Worm (Caenorhabditis elegans) whole organism, L4 larva: ENCODE results near the gene scav-1.
A peak's percentile ranks its signal among the peaks of the same experiment; 100 is the strongest.

ENCODE experiments used
- F49E8.2 ChIP-seq: sonication (generic microtip); optimal IDR thresholded peaks from 2 replicates; lab custom pipeline; 2016; ENCODE audit warnings: missing compliant biosample characterization, mild to moderate bottlenecking, missing genetic modification characterization, borderline replicate concordance
- Y105C5A.15 ChIP-seq: fragments of 200-800 bp; sonication (Bioruptor generic); IDR thresholded peaks from 2 replicates; pipeline ENCODE4 v1.3.6; 2022; ENCODE audit warnings: missing genetic modification characterization, missing compliant biosample characterization
- Y5F2A.4 ChIP-seq: fragments of 200-800 bp; sonication (Bioruptor generic); optimal IDR thresholded peaks from 2 replicates; lab custom pipeline; 2018; ENCODE audit warnings: mild to moderate bottlenecking, missing genetic modification characterization, missing compliant biosample characterization
- ZK337.2 ChIP-seq: fragments of 200-800 bp; sonication (Bioruptor generic); IDR thresholded peaks from 2 replicates; pipeline ENCODE4 v1.3.6; 2022; ENCODE audit warnings: missing genetic modification reagents, missing genetic modification characterization, missing compliant biosample characterization
- aha-1 ChIP-seq: fragments of 150-350 bp; peaks from one replicate; lab custom pipeline; 2014; ENCODE audit warnings: missing biosample characterization, missing genetic modification characterization
- aly-2 ChIP-seq: sonication (generic microtip); optimal IDR thresholded peaks from 2 replicates; lab custom pipeline; 2018; ENCODE audit warnings: missing biosample characterization, missing genetic modification characterization
- ceh-32 ChIP-seq: sonication (generic microtip); optimal IDR thresholded peaks from 2 replicates; lab custom pipeline; 2016; ENCODE audit warnings: mild to moderate bottlenecking, missing genetic modification characterization, missing compliant biosample characterization; ENCODE audit not compliant: poor library complexity
- ctbp-1 ChIP-seq: fragments of 200-800 bp; sonication (Bioruptor generic); IDR thresholded peaks from 2 replicates; pipeline ENCODE4 v1.3.6; 2022; ENCODE audit warnings: missing genetic modification reagents, missing genetic modification characterization, missing compliant biosample characterization
- daf-16 ChIP-seq, 3 experiments: sonication (generic microtip); optimal IDR thresholded peaks; 2 replicates each; lab custom pipeline; 2016 to 2017; ENCODE audit warnings: missing genetic modification characterization in 3 of 3, missing genetic modification reagents in 3 of 3, mild to moderate bottlenecking in 2 of 3, missing compliant biosample characterization in 2 of 3, missing biosample characterization in 1 of 3, moderate library complexity in 1 of 3
- dmd-6 ChIP-seq: fragments of 200-800 bp; sonication (Bioruptor generic); IDR thresholded peaks from 2 replicates; pipeline ENCODE4 v1.3.6; 2022; ENCODE audit warnings: missing genetic modification reagents, missing genetic modification characterization, missing compliant biosample characterization
- egl-27 ChIP-seq: sonication (generic microtip); optimal IDR thresholded peaks from 3 replicates; lab custom pipeline; 2017; ENCODE audit warnings: missing biosample characterization, missing genetic modification reagents, missing genetic modification characterization
- egl-43 ChIP-seq: fragments of 200-800 bp; sonication (Bioruptor generic); IDR thresholded peaks from 2 replicates; pipeline ENCODE4 v1.3.6; 2022; ENCODE audit warnings: missing genetic modification reagents, missing genetic modification characterization, missing compliant biosample characterization
- fkh-10 ChIP-seq: fragments of 150-350 bp; optimal IDR thresholded peaks from 2 replicates; lab custom pipeline; 2014; ENCODE audit warnings: missing biosample characterization, missing genetic modification reagents, missing genetic modification characterization
- hif-1 ChIP-seq, 2 experiments: sonication (generic microtip); optimal IDR thresholded peaks; 2 replicates each; lab custom pipeline; 2016 to 2017; ENCODE audit warnings: missing compliant biosample characterization in 2 of 2, missing genetic modification characterization in 2 of 2, missing genetic modification reagents in 2 of 2, missing genotype in 2 of 2, mild to moderate bottlenecking in 1 of 2
- lin-13 ChIP-seq: fragments of 150-350 bp; optimal IDR thresholded peaks from 2 replicates; lab custom pipeline; 2014; ENCODE audit warnings: missing biosample characterization, missing genetic modification reagents, missing genetic modification characterization
- lin-29 ChIP-seq: fragments of 200-800 bp; sonication (Bioruptor generic); IDR thresholded peaks from 2 replicates; pipeline ENCODE4 v1.3.6; 2022; ENCODE audit warnings: missing genetic modification reagents, missing genetic modification characterization, missing compliant biosample characterization
- lin-39 ChIP-seq: fragments of 150-350 bp; optimal IDR thresholded peaks from 2 replicates; lab custom pipeline; 2014; ENCODE audit warnings: missing biosample characterization, missing genetic modification reagents, missing genetic modification characterization
- mdl-1 ChIP-seq, 2 experiments: fragments of 150-350 bp in 1 of 2; sonication (generic microtip) in 1 of 2; optimal IDR thresholded peaks; 2 replicates each; lab custom pipeline; 2014 to 2017; ENCODE audit warnings: missing biosample characterization in 2 of 2, missing genetic modification characterization in 2 of 2
- mep-1 ChIP-seq: fragments of 150-350 bp; sonication (generic microtip); optimal IDR thresholded peaks from 3 replicates; lab custom pipeline; 2014; ENCODE audit warnings: missing biosample characterization, missing genetic modification characterization
- nhr-10 ChIP-seq: fragments of 150-350 bp; optimal IDR thresholded peaks from 2 replicates; lab custom pipeline; 2014; ENCODE audit warnings: missing biosample characterization, missing genetic modification characterization
- nhr-111 ChIP-seq: fragments of 200-800 bp; sonication (Bioruptor generic); optimal IDR thresholded peaks from 2 replicates; lab custom pipeline; 2018; ENCODE audit warnings: mild to moderate bottlenecking, missing genetic modification characterization, missing compliant biosample characterization
- nhr-237 ChIP-seq: sonication (generic microtip); optimal IDR thresholded peaks from 2 replicates; lab custom pipeline; 2017; ENCODE audit warnings: missing biosample characterization, missing genetic modification characterization
- nhr-28 ChIP-seq: fragments of 150-350 bp; optimal IDR thresholded peaks from 2 replicates; lab custom pipeline; 2014; ENCODE audit warnings: missing biosample characterization, missing genetic modification characterization
- nhr-42 ChIP-seq: fragments of 200-800 bp; sonication (Bioruptor generic); IDR thresholded peaks from 2 replicates; pipeline ENCODE4 v1.3.6; 2022; ENCODE audit warnings: missing genetic modification characterization, missing compliant biosample characterization
- nhr-76 ChIP-seq: fragments of 150-350 bp; optimal IDR thresholded peaks from 2 replicates; lab custom pipeline; 2014; ENCODE audit warnings: missing biosample characterization, missing genetic modification characterization
- pqm-1 ChIP-seq: sonication (generic microtip); optimal IDR thresholded peaks from 2 replicates; lab custom pipeline; 2017; ENCODE audit warnings: missing biosample characterization, missing genetic modification characterization
- saeg-2 ChIP-seq: fragments of 200-800 bp; sonication (Bioruptor generic); IDR thresholded peaks from 2 replicates; pipeline ENCODE4 v1.3.6; 2022; ENCODE audit warnings: missing genetic modification reagents, missing genetic modification characterization, missing compliant biosample characterization
- tra-1 ChIP-seq: fragments of 200-800 bp; sonication (Bioruptor generic); IDR thresholded peaks from 2 replicates; pipeline ENCODE4 v1.3.6; 2022; ENCODE audit warnings: missing genetic modification reagents, missing genetic modification characterization, missing compliant biosample characterization
- zag-1 ChIP-seq: fragments of 150-350 bp; optimal IDR thresholded peaks from 2 replicates; lab custom pipeline; 2014; ENCODE audit warnings: missing biosample characterization, missing genetic modification characterization
- zfp-3 ChIP-seq: fragments of 200-800 bp; sonication (Bioruptor generic); conservative IDR thresholded peaks from 2 replicates; pipeline ENCODE4 v1.3.6; 2022; ENCODE audit warnings: missing genetic modification reagents, missing genetic modification characterization, missing compliant biosample characterization
- zip-11 ChIP-seq: fragments of 200-800 bp; sonication (Bioruptor generic); IDR thresholded peaks from 2 replicates; pipeline ENCODE4 v1.3.6; 2022; ENCODE audit warnings: missing genetic modification characterization, missing compliant biosample characterization
- zip-2 ChIP-seq: fragments of 150-350 bp; optimal IDR thresholded peaks from 2 replicates; lab custom pipeline; 2014; ENCODE audit warnings: missing biosample characterization, missing genetic modification characterization
- ztf-11 ChIP-seq: fragments of 150-350 bp; optimal IDR thresholded peaks from 2 replicates; lab custom pipeline; 2014; ENCODE audit warnings: missing biosample characterization, missing genetic modification characterization

The scav-1 gene

ce11 chrX:5407271-5407670, 6.9 kb upstream of the scav-1 start (continued):
- TF ChIP-seq zip-11 (GFP tag; lab: Robert Waterston, UW) (no peak), ztf-11 (tag; lab: Kevin White, UChicago) (no peak), ZK337.2 (GFP tag; lab: Robert Waterston, UW) (0 out of 2 replicates have a peak, but pooled peaks have one; percentile 17), aha-1 (tag; lab: Kevin White, UChicago) (no peak), zag-1 (tag; lab: Kevin White, UChicago) (no peak), mdl-1 (tag; optimal IDR thresholded peaks at IDR 0.05; lab: Kevin White, UChicago) (no peak), nhr-111 (GFP tag; lab: Kevin White, UChicago) (peak; percentile 61), lin-13 (GFP tag; lab: Kevin White, UChicago) (no peak), aly-2 (tag; lab: Kevin White, UChicago) (no peak), egl-43 (GFP tag; lab: Robert Waterston, UW) (peak; percentile 84), dmd-6 (GFP tag; lab: Robert Waterston, UW) (peak; percentile 27; the same call in 1 of the 2 replicates), tra-1 (GFP tag; lab: Robert Waterston, UW) (peak; percentile 69; the same call in 1 of the 2 replicates), Y5F2A.4 (GFP tag; lab: Kevin White, UChicago) (peak; percentile 9), nhr-237 (tag; lab: Kevin White, UChicago) (no peak), ceh-32 (tag; lab: Kevin White, UChicago) (no peak), nhr-76 (no peak), hif-1 (tag; optimal IDR thresholded peaks at IDR 0.05; lab: Kevin White, UChicago) (no peak), lin-29 (GFP tag; lab: Robert Waterston, UW) (no peak), zfp-3 (GFP tag; lab: Robert Waterston, UW) (0 out of 2 replicates have a peak, but pooled peaks have one; percentile 56), ctbp-1 (0 out of 2 replicates have a peak, but pooled peaks have one; percentile 41)
- TF ChIP-seq, all 104 proteins: peak for 37

ce11 chrX:5406345-5406744, 6.0 kb upstream of the scav-1 start, which contains the start of gene C03F11.4:
TSS of gene C03F11.4 (minus strand) at chrX:5406445.
- TF ChIP-seq egl-27, result no peak
- no peak for TF ChIP-seq zip-2 (tag; lab: Kevin White, UChicago)
- no peak for TF ChIP-seq zip-11 (GFP tag; lab: Robert Waterston, UW)
- TF ChIP-seq lin-39, result no peak
- TF ChIP-seq lin-29 (GFP tag; lab: Robert Waterston, UW), result no peak
- no peak for TF ChIP-seq Y105C5A.15

DNA sequence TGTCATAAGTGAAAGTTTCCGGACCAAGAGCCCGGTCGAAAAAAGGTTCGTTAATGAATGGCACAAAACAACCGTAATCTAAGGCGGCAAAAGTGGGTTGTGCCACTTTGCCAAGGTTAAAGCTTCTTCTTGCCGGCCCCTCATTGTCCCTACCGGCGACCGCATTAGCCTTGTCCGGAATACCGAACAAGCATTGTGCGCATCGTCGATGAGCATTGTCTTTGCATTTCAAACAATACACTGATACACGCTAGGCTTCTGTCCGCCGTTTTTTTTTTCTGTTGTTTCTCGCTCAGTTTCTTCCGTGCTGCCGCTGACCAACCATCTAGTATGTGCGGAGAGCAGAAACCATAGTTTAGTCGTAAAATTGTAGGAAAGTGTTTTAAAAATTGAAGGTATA, 3.1 kb downstream of the scav-1 start, which contains the start of gene C03F11.2:
TSS of gene C03F11.2 (minus strand) at position 101 of the 400 bp plus-strand sequence.
- TF ChIP-seq pqm-1 (peak; percentile 38), nhr-28 (tag; lab: Kevin White, UChicago) (peak; percentile 38), daf-16 (GFP tag; optimal IDR thresholded peaks at IDR 0.05; lab: Kevin White, UChicago) (no peak), daf-16 (tag; optimal IDR thresholded peaks at IDR 0.05; lab: Kevin White, UChicago) (peak; percentile 14), mep-1 (no peak)

DNA sequence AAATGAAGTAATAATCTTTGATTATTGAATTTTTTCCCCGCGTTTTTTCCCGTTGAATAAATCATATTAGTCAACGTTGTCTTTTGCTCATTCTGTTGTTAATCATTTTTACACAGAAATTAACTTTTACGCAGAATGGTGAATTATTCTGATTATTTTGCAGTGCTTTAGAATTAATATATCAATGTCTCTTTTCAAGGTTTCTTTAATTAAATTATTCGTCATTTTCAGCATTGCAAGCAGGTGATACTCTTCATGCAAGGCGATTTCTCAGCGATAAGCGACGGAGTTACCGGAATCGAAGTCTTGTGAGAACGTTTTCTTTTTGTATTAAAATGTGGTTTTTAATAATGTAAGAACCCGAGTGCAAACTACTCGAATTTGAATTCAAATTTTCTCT, 12.8 kb downstream of the scav-1 start:
- TF ChIP-seq saeg-2 (GFP tag; lab: Robert Waterston, UW), result no peak
- TF ChIP-seq ctbp-1, result no peak
- TF ChIP-seq F49E8.2 (tag; lab: Kevin White, UChicago), result no peak
- no peak for TF ChIP-seq nhr-10
- TF ChIP-seq nhr-42 (GFP tag; lab: Robert Waterston, UW), result no peak
- no peak for TF ChIP-seq fkh-10
- TF ChIP-seq, all 104 proteins: peak for 0

DNA sequence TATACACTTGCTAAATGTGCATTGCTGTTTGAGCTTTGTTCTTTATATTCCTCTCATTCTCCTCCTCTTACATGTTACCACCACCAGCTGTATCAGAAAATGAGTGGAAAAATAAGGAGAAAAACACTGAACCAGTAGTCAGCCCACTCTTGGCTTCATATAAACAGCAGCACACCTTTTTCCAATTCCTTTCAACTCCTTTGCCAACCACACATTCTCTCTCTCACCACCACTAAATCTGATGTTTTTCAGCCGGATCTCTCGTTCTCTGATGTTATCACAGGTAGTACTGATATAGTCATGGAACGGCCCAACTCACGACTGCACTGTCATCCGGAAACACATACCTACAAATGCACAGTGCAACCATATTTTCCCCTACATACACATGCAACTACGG, 13.8 kb downstream of the scav-1 start, which contains the start of gene kcnl-3:
TSS of gene kcnl-3 (plus strand) at position 301 of the 400 bp plus-strand sequence.
- TF ChIP-seq fkh-10 (no peak), lin-13 (GFP tag; lab: Kevin White, UChicago) (no peak), aha-1 (tag; lab: Kevin White, UChicago) (peak; percentile 15)
